Fruit fly (Drosophila melanogaster) whole organism: ENCODE data around the gene Tsen2.

ENCODE experiments used
- CG8478 ChIP-seq: fragments of >200 bp; optimal IDR thresholded peaks from 2 replicates; lab custom pipeline; 2018; ENCODE audit warnings: inconsistent platforms
- Dll ChIP-seq: fragments of >200 bp; optimal IDR thresholded peaks from 2 replicates; lab custom pipeline; 2017
- psq ChIP-seq: fragments of >200 bp; optimal IDR thresholded peaks from 2 replicates; lab custom pipeline; 2017
- usp ChIP-seq: fragments of >200 bp; optimal IDR thresholded peaks from 2 replicates; lab custom pipeline; 2017; ENCODE audit warnings: missing biosample characterization, missing genetic modification characterization, mixed read lengths

DNA sequence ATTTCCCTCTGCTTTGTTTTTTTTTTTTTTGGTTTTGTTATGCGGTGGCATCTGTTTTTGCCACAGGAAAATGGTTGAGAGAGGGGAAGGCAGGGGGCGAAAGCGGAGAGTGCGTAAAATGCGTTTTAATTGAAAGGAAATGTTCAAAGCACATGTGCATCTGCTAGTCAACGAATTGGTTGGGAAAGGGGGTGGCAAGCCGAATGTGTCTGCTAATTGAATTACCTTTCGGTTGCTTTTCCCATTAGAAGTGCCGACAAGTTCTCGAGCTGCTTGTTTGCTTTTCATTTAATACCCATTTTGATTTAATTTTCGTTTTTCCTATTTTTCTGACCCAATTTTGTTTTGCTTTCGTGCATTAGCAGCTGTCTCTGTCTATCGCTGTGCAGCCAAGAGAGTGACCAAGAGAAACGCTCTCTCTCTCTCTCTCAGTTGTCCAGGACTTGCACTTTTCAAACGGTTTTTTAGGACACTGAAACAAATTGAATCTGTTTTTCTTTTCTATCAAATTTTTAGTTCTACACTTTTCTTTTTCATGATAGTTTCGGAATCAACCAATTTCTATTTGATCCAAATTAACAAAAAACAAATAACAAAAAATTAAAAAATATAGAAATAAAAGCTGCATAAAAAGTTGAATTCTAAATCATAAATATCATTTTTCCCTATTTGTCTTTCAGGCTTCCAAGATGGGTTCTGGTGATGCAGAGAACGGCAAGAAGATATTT, 11.0 kb upstream of the Tsen2 start:
- no peak for TF ChIP-seq usp
- no peak for TF ChIP-seq Dll (lab: Kevin White, UChicago)
- TF ChIP-seq psq (lab: Kevin White, UChicago) = no peak
- no peak for TF ChIP-seq CG8478
